Worm (Caenorhabditis elegans) whole organism, L2 larva: ENCODE measurements around the gene ZK381.2.

ENCODE experiments used
- nhr-12 ChIP-seq: fragments of 150-350 bp; optimal IDR thresholded peaks from 2 replicates; lab custom pipeline; 2014; ENCODE audit warnings: missing biosample characterization, missing genetic modification characterization
- unc-55 ChIP-seq: fragments of 150-350 bp; sonication (generic microtip); optimal IDR thresholded peaks from 3 replicates; lab custom pipeline; 2014; ENCODE audit warnings: missing biosample characterization, missing genetic modification reagents, missing genetic modification characterization

DNA sequence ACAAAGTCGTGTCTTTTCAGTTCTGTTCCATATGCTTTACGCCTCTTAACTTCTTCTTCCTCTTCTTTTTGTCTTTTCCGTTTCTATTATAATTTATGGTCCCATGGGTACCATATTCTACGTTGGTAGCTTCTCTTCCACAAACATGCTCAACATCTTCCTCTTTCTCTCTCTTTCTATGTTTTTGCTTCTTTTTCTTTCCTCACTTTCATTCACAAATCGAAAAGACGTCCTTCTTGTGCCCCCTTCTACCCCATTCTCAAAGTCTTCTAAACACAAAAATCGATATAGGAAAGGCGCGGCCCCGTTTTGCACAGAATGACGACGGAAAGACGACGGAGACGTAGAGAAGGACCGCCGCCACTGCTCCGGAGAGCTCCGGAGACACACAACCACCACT is 6.6 kb upstream of the ZK381.2 start:
- TF ChIP-seq unc-55 (peak; percentile 53), nhr-12 (tag; lab: Kevin White, UChicago) (no peak)
